Worm (Caenorhabditis elegans): Measurements from ENCODE around the gene Y2H9A.6.

ce11 chrV:13411992-13412298 lies 31.7 kb upstream of the Y2H9A.6 start:
- TF ChIP-seq scrt-1 (GFP tag; IDR thresholded peaks at IDR 0.05) (no peak), flt-1 (GFP tag; IDR thresholded peaks at IDR 0.05) (no peak)

All from whole organism, early embryonic.